Comparison of ENCODE assay signal across 1 fruit fly cellular context in genomic region chr3L:7364717-7365278, dm6.
A peak's percentile ranks its signal among the peaks of the same experiment; 100 is the strongest.
TF ChIP-seq lines count a peak whose summit lies in the region.

No protein-coding gene starts in this region.

TF ChIP-seq in whole organism, embryonic, 481 proteins besides CTCF, POLR2A, EP300 and RAD21 (continued from another document):
- TF ChIP-seq Rx (GFP tag; IDR thresholded peaks at IDR 0.05; lab: Robert Waterston, UW) (no peak), ham (GFP tag; IDR thresholded peaks at IDR 0.05; lab: Robert Waterston, UW) (no peak), Ptx1 (GFP tag; IDR thresholded peaks at IDR 0.05; lab: Robert Waterston, UW) (no peak), Adf1 (GFP tag; IDR thresholded peaks at IDR 0.05; lab: Robert Waterston, UW) (peak; percentile 85), knrl (GFP tag; IDR thresholded peaks at IDR 0.05; lab: Robert Waterston, UW; ENCODE audit: partially characterized antibody) (no peak), hth (optimal IDR thresholded peaks at IDR 0.05; lab: Kevin White, UChicago) (no peak), Nf-YC (tag; optimal IDR thresholded peaks at IDR 0.05; lab: Kevin White, UChicago) (peak; percentile 47), sqz (GFP tag; optimal IDR thresholded peaks at IDR 0.05; lab: Kevin White, UChicago) (peak; percentile 4), sens (GFP tag; lab: Kevin White, UChicago) (peak; percentile 61), YL-1 (GFP tag; optimal IDR thresholded peaks at IDR 0.05; lab: Kevin White, UChicago) (no peak), CG5953 (GFP tag; IDR thresholded peaks at IDR 0.05; lab: Robert Waterston, UW) (no peak), cg (GFP tag; optimal IDR thresholded peaks at IDR 0.05; lab: Kevin White, UChicago) (peak; percentile 69), cad (GFP tag; optimal IDR thresholded peaks at IDR 0.05; lab: Kevin White, UChicago) (no peak), CG34422 (GFP tag; IDR thresholded peaks at IDR 0.05; lab: Robert Waterston, UW) (0 out of 3 replicates have a peak, but pooled peaks have one; percentile 14), ATbp (GFP tag; optimal IDR thresholded peaks at IDR 0.05; lab: Kevin White, UChicago) (no peak), CG8089 (GFP tag; optimal IDR thresholded peaks at IDR 0.05; lab: Kevin White, UChicago) (no peak), CG31441 (GFP tag; IDR thresholded peaks at IDR 0.05; lab: Robert Waterston, UW) (no peak), NC2α (GFP tag; optimal IDR thresholded peaks at IDR 0.05; lab: Kevin White, UChicago) (no peak), en (GFP tag; optimal IDR thresholded peaks at IDR 0.05; lab: Kevin White, UChicago) (no peak), NK7.1 (GFP tag; optimal IDR thresholded peaks at IDR 0.05; lab: Kevin White, UChicago) (no peak), kay (GFP tag; optimal IDR thresholded peaks at IDR 0.05; lab: Kevin White, UChicago) (no peak), CG11247 (GFP tag; IDR thresholded peaks at IDR 0.05; lab: Robert Waterston, UW) (no peak), CG2889 (GFP tag; IDR thresholded peaks at IDR 0.05; lab: Robert Waterston, UW) (no peak), CG8924 (tag; optimal IDR thresholded peaks at IDR 0.05; lab: Kevin White, UChicago) (peak; percentile 14), ato (GFP tag; IDR thresholded peaks at IDR 0.05; lab: Robert Waterston, UW; ENCODE audit: partially characterized antibody) (no peak), NFAT (GFP tag; IDR thresholded peaks at IDR 0.05; lab: Robert Waterston, UW) (no peak), Side (GFP tag; optimal IDR thresholded peaks at IDR 0.05; lab: Kevin White, UChicago) (no peak), CoRest (tag; optimal IDR thresholded peaks at IDR 0.05; lab: Kevin White, UChicago) (no peak), btn (GFP tag; optimal IDR thresholded peaks at IDR 0.05; lab: Kevin White, UChicago) (no peak), CG4404 (GFP tag; IDR thresholded peaks at IDR 0.05; lab: Robert Waterston, UW) (no peak), CG6683 (GFP tag; optimal IDR thresholded peaks at IDR 0.05; lab: Kevin White, UChicago) (no peak), CG18619 (GFP tag; optimal IDR thresholded peaks at IDR 0.05; lab: Kevin White, UChicago) (no peak)
